Worm (Caenorhabditis elegans): ENCODE data around the gene frpr-15.
A peak's percentile ranks its signal among the peaks of the same experiment; 100 is the strongest.

The frpr-15 gene

DNA sequence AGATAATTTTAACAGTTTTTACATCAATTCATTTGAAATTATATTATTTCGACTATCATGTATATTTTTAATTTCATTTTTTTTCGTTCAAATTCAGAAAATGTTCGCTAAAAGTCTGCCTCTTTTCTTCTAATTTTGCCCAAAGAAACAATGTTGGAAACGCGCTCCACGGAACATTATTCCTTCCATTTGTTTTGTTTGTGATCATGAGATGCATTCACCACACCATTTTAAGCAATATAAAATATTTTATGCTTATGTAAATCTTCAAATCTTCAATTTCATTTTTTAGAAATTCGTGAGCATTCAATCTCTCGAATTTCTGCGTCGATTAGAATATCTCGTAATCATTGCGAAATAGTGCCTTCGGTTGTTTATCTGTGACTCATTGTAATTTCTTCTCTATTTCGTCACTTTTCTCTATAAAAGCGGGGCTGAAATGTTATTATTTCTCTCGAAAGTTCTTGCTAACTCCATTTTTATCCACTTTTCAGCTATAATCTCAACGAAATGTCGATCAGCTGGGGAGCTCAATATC, 17.5 kb downstream of the frpr-15 start, which contains the start of gene istr-1 (continued):
- no peak for TF ChIP-seq zag-1 (tag; optimal IDR thresholded peaks at IDR 0.05)
- no peak for TF ChIP-seq F37D6.2 (tag; optimal IDR thresholded peaks at IDR 0.05)
- no peak for TF ChIP-seq aha-1 (tag)
- no peak for TF ChIP-seq ZK546.5 (tag; optimal IDR thresholded peaks at IDR 0.05)
- no peak for TF ChIP-seq daf-12 (tag; optimal IDR thresholded peaks at IDR 0.05)
- no peak for TF ChIP-seq nhr-42 (GFP tag; IDR thresholded peaks at IDR 0.05)
- no peak for TF ChIP-seq nhr-237 (tag; optimal IDR thresholded peaks at IDR 0.05)
- no peak for TF ChIP-seq R02D3.7 (tag; optimal IDR thresholded peaks at IDR 0.05)
- no peak for TF ChIP-seq snpc-1.2 (GFP tag; IDR thresholded peaks at IDR 0.05)
- no peak for TF ChIP-seq nhr-28 (tag; optimal IDR thresholded peaks at IDR 0.05)
- TF ChIP-seq sdz-12 (GFP tag; optimal IDR thresholded peaks at IDR 0.05), result no peak
- no peak for TF ChIP-seq nhr-111 (GFP tag; optimal IDR thresholded peaks at IDR 0.05)
- peak; percentile 38 for TF ChIP-seq T20F7.1 (GFP tag; optimal IDR thresholded peaks at IDR 0.05)
- peak; percentile 49 for TF ChIP-seq lin-38 (GFP tag; IDR thresholded peaks at IDR 0.05)
- TF ChIP-seq Y105C5A.15 (GFP tag; IDR thresholded peaks at IDR 0.05), result no peak
- no peak for TF ChIP-seq hmg-1.1 (GFP tag; IDR thresholded peaks at IDR 0.05)
- TF ChIP-seq Y48G9A.11 (GFP tag; IDR thresholded peaks at IDR 0.05), result no peak

DNA sequence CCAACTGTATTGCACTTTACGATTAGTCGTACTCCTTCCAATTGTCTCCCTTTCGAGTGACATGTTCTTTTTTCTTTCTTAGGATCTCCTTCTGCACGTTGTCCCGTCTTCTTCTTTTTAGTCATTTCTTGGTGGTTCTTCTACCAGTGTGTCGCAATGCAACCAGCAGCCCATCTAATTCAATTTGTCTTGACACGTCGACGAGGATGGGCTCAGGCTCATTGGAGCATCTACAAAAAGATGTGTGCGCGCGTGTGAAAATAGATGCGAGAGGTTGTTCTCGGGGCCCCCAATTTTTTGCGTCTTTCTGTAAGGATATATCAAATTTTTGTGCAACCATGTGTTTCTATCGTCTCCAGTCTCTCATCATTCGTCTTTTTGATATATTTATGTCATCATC, 21.7 kb downstream of the frpr-15 start:
- peak; percentile 44 for TF ChIP-seq ces-1 (GFP tag; optimal IDR thresholded peaks at IDR 0.05)
- no peak for TF ChIP-seq Y75B8A.6 (GFP tag; IDR thresholded peaks at IDR 0.05)
- TF ChIP-seq nhr-25 (tag; optimal IDR thresholded peaks at IDR 0.05; ENCODE audit: borderline replicate concordance, insufficient read depth), result no peak
- TF ChIP-seq nhr-77 (tag; optimal IDR thresholded peaks at IDR 0.05), result no peak
- no peak for TF ChIP-seq lin-13 (GFP tag; optimal IDR thresholded peaks at IDR 0.05)
- no peak for TF ChIP-seq madf-5 (GFP tag; IDR thresholded peaks at IDR 0.05)

DNA sequence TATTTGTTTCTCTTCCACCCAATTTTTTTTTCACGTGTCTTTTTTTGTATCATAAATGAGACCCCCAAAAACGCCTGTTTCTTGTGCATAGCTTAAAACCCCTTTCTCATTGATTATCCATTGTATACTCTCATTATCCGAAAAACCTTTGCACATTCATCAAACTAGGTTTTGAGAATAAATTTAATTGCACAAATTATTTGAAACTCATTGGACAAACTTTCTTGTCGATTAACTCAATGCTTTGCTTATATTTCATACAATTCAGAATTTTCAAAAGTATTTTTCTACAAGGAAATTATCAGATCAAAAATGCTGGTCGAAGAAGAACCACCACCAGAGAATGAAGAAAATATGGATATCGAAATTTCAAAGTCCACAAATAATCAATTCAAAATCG, 24.2 kb downstream of the frpr-15 start, which contains the start of gene R11D1.1:
Gene R11D1.1 (plus strand): TSS at position 301 of the 400 bp plus-strand sequence.
- TF ChIP-seq unc-62 (GFP tag; optimal IDR thresholded peaks at IDR 0.05 in 1 of 2) (peak in 1 of 2 experiments; percentile 34), unc-62 (tag; optimal IDR thresholded peaks at IDR 0.05) (no peak), saeg-2 (GFP tag; IDR thresholded peaks at IDR 0.05) (no peak)

DNA sequence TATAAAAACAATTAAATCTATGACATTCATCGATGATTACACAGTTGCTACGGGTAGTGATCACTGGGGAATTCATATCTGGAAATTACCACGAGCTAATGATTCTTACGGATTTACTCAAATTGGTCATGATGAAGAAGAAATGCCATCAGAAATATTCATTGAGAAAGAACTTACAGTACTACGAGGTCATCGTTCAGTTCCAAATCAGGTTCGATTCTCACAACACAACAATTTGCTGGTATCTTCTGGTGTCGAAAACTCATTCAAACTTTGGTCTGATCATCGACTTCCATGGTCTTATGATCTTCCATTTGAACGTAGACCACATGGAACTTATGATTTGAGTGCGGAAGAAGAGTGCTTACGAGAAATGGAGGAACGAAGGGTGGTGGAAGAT, 26.6 kb downstream of the frpr-15 start:
- TF ChIP-seq unc-39 (tag; optimal IDR thresholded peaks at IDR 0.05), result no peak
- peak; percentile 80 for TF ChIP-seq aha-1 (tag)

DNA sequence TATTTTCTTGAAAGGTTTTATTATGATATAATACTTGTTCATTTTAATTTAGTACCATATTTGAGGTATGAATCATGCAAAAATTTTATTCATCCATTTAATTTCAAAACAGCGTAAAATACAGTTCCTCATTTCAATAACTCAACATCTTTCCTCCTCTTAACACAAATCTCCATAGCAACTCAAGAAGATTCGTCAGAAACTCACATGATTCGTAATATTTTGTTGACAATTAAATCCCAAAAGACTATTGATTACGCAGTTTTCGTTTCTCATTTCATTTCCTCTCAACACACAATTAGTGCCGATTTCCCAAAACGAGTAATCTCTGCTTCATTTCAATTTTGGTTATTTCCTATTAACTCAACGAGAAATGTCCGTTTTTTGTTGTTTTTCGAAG, 28.4 kb downstream of the frpr-15 start, which contains the start of gene R11D1.2:
Gene R11D1.2 (plus strand): TSS at position 301 of the 400 bp plus-strand sequence.
- no peak for TF ChIP-seq lin-38 (GFP tag; IDR thresholded peaks at IDR 0.05)
- no peak for TF ChIP-seq D1046.2 (GFP tag; IDR thresholded peaks at IDR 0.05)

DNA sequence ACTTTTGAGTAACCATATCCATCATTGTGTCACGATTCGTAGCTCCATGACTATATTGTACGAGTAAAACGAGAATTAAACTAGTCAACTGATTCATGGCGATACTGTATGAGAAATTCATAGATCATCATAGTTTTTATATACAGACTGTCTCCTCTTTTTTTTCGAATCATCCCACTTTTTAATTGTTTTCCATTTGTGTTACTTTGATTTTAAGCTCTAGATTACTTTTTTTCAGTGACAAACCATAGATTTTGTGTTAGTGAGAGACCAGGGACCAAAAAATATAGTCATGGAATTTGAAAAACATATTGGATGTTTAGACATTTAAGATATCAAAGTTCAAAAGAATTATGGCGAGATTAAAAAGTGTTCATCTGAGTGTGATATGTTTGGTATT, 32.1 kb downstream of the frpr-15 start, which contains the start of gene R11D1.3:
Gene R11D1.3 (minus strand): TSS at position 101 of the 400 bp plus-strand sequence.
- TF ChIP-seq snpc-4 (tag; optimal IDR thresholded peaks at IDR 0.05), result no peak
- no peak for TF ChIP-seq nhr-25 (tag; optimal IDR thresholded peaks at IDR 0.05; ENCODE audit: borderline replicate concordance, insufficient read depth)
- no peak for TF ChIP-seq nhr-10 (tag; optimal IDR thresholded peaks at IDR 0.05)
- TF ChIP-seq nhr-237 (tag; optimal IDR thresholded peaks at IDR 0.05), result no peak
- no peak for TF ChIP-seq cey-2 (tag; optimal IDR thresholded peaks at IDR 0.05; ENCODE audit: borderline replicate concordance, insufficient read depth)
